Worm (Caenorhabditis elegans) whole organism, mixed stage, embryonic: Measurements from ENCODE around the gene ZC412.3.
"Not testable (repeated sequence)": the region's sequence is repeated elsewhere in the genome, so short reads cannot be mapped to it uniquely, and the experiment has no call there.

ENCODE experiments used
- M03D4.4 ChIP-seq: sonication (generic microtip); optimal IDR thresholded peaks from 2 replicates; lab custom pipeline; 2017; ENCODE audit warnings: mild to moderate bottlenecking, missing genetic modification characterization, missing compliant biosample characterization
- bed-3 ChIP-seq: fragments of 200-800 bp; sonication (Bioruptor generic); optimal IDR thresholded peaks from 3 replicates; lab custom pipeline; 2018; ENCODE audit warnings: mild to moderate bottlenecking, missing genetic modification characterization, moderate library complexity, missing compliant biosample characterization
- blmp-1 ChIP-seq: fragments of 150-350 bp; optimal IDR thresholded peaks from 2 replicates; lab custom pipeline; 2014; ENCODE audit warnings: missing biosample characterization, missing genetic modification characterization
- ceh-39 ChIP-seq: fragments of 150-350 bp; optimal IDR thresholded peaks from 2 replicates; lab custom pipeline; 2014; ENCODE audit warnings: missing biosample characterization, missing genetic modification characterization
- ceh-43 ChIP-seq: fragments of 200-800 bp; sonication (Bioruptor generic); optimal IDR thresholded peaks from 2 replicates; lab custom pipeline; 2018; ENCODE audit warnings: mild to moderate bottlenecking, missing genetic modification characterization, moderate library complexity, missing compliant biosample characterization
- ceh-83 ChIP-seq: fragments of 200-800 bp; sonication (Bioruptor generic); optimal IDR thresholded peaks from 2 replicates; lab custom pipeline; 2018; ENCODE audit warnings: mild to moderate bottlenecking, missing genetic modification characterization, missing compliant biosample characterization
- ces-1 ChIP-seq: fragments of 150-350 bp; optimal IDR thresholded peaks from 2 replicates; lab custom pipeline; 2014; ENCODE audit warnings: missing biosample characterization, missing genetic modification reagents, missing genetic modification characterization
- cnd-1 ChIP-seq: fragments of 200-800 bp; sonication (Bioruptor generic); optimal IDR thresholded peaks from 2 replicates; lab custom pipeline; 2018; ENCODE audit warnings: mild to moderate bottlenecking, missing genetic modification characterization, missing compliant biosample characterization
- drap-1 ChIP-seq: fragments of 200-800 bp; sonication (Bioruptor generic); optimal IDR thresholded peaks from 3 replicates; lab custom pipeline; 2018; ENCODE audit warnings: mild to moderate bottlenecking, missing genetic modification characterization, missing compliant biosample characterization
- elt-1 ChIP-seq: sonication (generic microtip); optimal IDR thresholded peaks from 2 replicates; lab custom pipeline; 2017; ENCODE audit warnings: missing genetic modification characterization, mild to moderate bottlenecking, missing compliant biosample characterization, antibody characterized with exemption, moderate library complexity, borderline replicate concordance; ENCODE audit not compliant: insufficient read depth
- elt-3 ChIP-seq: fragments of 150-350 bp; optimal IDR thresholded peaks from 2 replicates; lab custom pipeline; 2014; ENCODE audit warnings: missing biosample characterization, missing genetic modification characterization
- ham-2 ChIP-seq: fragments of 200-800 bp; sonication (Bioruptor generic); optimal IDR thresholded peaks from 2 replicates; lab custom pipeline; 2018; ENCODE audit warnings: mild to moderate bottlenecking, missing genetic modification characterization, missing compliant biosample characterization
- hlh-1 ChIP-seq: fragments of 150-350 bp; optimal IDR thresholded peaks from 2 replicates; lab custom pipeline; 2014; ENCODE audit warnings: missing biosample characterization, missing genetic modification reagents, missing genetic modification characterization
- lin-32 ChIP-seq: fragments of 200-800 bp; sonication (Bioruptor generic); optimal IDR thresholded peaks from 2 replicates; lab custom pipeline; 2018; ENCODE audit warnings: mild to moderate bottlenecking, missing genetic modification characterization, missing compliant biosample characterization
- lsy-2 ChIP-seq: fragments of 150-350 bp; optimal IDR thresholded peaks from 2 replicates; lab custom pipeline; 2014; ENCODE audit warnings: missing biosample characterization, missing genetic modification characterization
- mab-5 ChIP-seq: fragments of 150-350 bp; optimal IDR thresholded peaks from 2 replicates; lab custom pipeline; 2014; ENCODE audit warnings: missing biosample characterization, missing genetic modification characterization
- mep-1 ChIP-seq: fragments of 150-350 bp; optimal IDR thresholded peaks from 2 replicates; lab custom pipeline; 2017; ENCODE audit warnings: missing biosample characterization, missing genetic modification reagents, missing genetic modification characterization, inconsistent platforms
- mls-2 ChIP-seq: sonication (generic microtip); optimal IDR thresholded peaks from 2 replicates; lab custom pipeline; 2016; ENCODE audit warnings: mild to moderate bottlenecking, missing genetic modification characterization, moderate library complexity, missing compliant biosample characterization
- nhr-12 ChIP-seq: fragments of 150-350 bp; optimal IDR thresholded peaks from 2 replicates; lab custom pipeline; 2014; ENCODE audit warnings: missing biosample characterization, missing genetic modification characterization
- nhr-2 ChIP-seq: fragments of 150-350 bp; optimal IDR thresholded peaks from 2 replicates; lab custom pipeline; 2014; ENCODE audit warnings: missing biosample characterization, missing genetic modification characterization
- nhr-28 ChIP-seq: fragments of 150-350 bp; optimal IDR thresholded peaks from 2 replicates; lab custom pipeline; 2014; ENCODE audit warnings: missing biosample characterization, missing genetic modification characterization
- nhr-76 ChIP-seq: sonication (generic microtip); optimal IDR thresholded peaks from 2 replicates; lab custom pipeline; 2017; ENCODE audit warnings: missing biosample characterization, missing genetic modification characterization
- pha-4 ChIP-seq: fragments of 150-350 bp; optimal IDR thresholded peaks from 2 replicates; lab custom pipeline; 2018; ENCODE audit warnings: missing biosample characterization, missing genetic modification reagents, missing genetic modification characterization
- sem-2 ChIP-seq: fragments of 200-800 bp; sonication (Bioruptor generic); optimal IDR thresholded peaks from 2 replicates; lab custom pipeline; 2018; ENCODE audit warnings: mild to moderate bottlenecking, missing genetic modification characterization, missing compliant biosample characterization
- sptf-1 ChIP-seq: sonication (generic microtip); optimal IDR thresholded peaks from 2 replicates; lab custom pipeline; 2017; ENCODE audit warnings: mild to moderate bottlenecking, missing genetic modification characterization, moderate library complexity, missing compliant biosample characterization
- unc-120 ChIP-seq: sonication (generic microtip); optimal IDR thresholded peaks from 2 replicates; lab custom pipeline; 2017; ENCODE audit warnings: missing genetic modification characterization, missing compliant biosample characterization; ENCODE audit not compliant: poor library complexity, severe bottlenecking
- unc-39 ChIP-seq: fragments of 150-350 bp; optimal IDR thresholded peaks from 2 replicates; lab custom pipeline; 2014; ENCODE audit warnings: missing biosample characterization, missing genetic modification characterization
- zip-8 ChIP-seq: fragments of 150-350 bp; optimal IDR thresholded peaks from 2 replicates; lab custom pipeline; 2014; ENCODE audit warnings: missing biosample characterization, missing genetic modification characterization

Gene ZC412.3

DNA sequence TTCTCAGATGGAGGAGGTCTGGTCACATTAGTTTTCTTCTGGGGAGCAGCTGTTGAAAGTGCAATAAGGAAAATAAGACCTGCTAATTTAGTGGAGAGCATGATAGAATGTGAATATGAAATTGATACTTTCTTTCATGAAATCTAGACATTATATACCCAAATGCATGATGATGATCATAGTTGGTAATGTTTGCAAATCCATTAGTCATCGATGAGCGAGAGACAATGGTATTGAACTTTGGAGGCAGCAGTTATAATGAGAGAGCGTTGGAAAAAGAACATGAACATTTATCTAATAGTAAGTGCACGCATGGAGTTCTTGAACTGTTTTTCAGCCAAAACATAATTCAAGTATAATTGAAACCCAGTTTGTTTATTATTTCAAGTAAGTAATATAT is 26.4 kb upstream of the ZC412.3 start, which contains the start of gene H12D21.6:
Gene H12D21.6 (minus strand): TSS at position 101 of the 400 bp plus-strand sequence.
- TF ChIP-seq ceh-43 (no peak), nhr-2 (tag; lab: Kevin White, UChicago) (no peak), sem-2 (GFP tag; lab: Kevin White, UChicago) (no peak), elt-3 (tag; lab: Kevin White, UChicago) (no peak), cnd-1 (no peak), blmp-1 (tag; lab: Kevin White, UChicago) (no peak), mls-2 (tag; lab: Kevin White, UChicago) (no peak)

DNA sequence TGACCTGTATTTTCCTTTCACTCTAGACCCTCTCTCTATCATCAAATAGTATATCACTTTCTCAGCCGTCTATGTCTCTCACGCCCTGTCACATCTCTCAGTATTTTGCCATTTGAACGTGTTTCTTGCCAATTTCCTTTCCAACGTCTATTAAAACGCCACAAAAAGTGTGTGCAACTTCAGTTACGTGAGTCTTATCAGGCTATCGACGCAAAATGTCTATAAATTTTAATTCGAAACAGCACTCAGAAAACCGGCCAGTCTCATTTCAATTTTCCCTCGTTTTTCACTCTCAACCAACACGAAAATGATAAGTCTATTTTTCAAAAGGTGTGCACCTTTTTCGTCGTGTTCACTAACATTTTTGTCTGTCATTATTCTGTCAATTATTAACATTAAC is 24.2 kb upstream of the ZC412.3 start, which contains the start of gene mpst-3:
Gene mpst-3 (plus strand): TSS at position 91 of the 400 bp plus-strand sequence.
- no peak for TF ChIP-seq ceh-39
- no peak for TF ChIP-seq ceh-43
- no peak for TF ChIP-seq unc-120
- TF ChIP-seq nhr-2 (tag; lab: Kevin White, UChicago): no peak
- no peak for TF ChIP-seq mep-1 (tag; lab: Kevin White, UChicago)
- TF ChIP-seq, all 35 proteins: peak for 0

DNA sequence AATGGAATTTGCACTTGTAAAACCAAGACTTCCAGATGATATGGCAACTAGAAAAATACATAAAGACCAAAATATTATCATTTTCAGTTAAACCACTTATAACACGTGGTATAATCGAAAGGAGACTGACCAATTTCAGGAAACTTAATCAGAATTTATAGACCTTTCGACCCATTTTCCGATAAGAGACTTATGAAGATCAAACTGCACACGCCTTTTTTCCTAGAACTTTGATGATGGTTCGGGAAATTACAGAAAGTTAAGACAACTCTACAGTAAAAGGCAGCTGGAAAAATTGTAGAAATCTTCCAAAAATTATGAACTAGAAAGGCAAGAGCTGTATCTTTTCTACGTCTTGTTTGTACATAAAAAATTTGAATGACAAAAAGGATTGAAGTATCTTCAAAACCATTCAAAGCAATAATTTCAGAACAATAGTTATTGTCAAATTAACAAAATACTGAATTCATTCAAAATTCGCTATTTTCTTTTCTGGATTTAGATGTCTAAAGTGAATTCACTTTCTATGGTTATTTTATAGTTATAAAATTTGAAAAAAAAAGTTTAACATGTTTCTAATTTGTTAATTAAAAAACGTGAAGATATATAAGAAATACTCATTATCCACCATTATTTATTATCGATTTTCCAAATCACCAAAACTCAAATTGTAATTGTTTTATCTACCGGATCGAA is 22.2 kb upstream of the ZC412.3 start, which contains the start of the genes mpst-2 and H12D21.5:
Gene mpst-2 (minus strand): TSS at position 101 of the 696 bp plus-strand sequence.
Gene H12D21.5 (plus strand): TSS at position 646 of the 696 bp plus-strand sequence.
- TF ChIP-seq elt-3 (tag; lab: Kevin White, UChicago) (no peak), mep-1 (tag; lab: Kevin White, UChicago) (no peak), sptf-1 (tag; lab: Kevin White, UChicago) (no peak), hlh-1 (tag; lab: Kevin White, UChicago) (no peak), pha-4 (tag; lab: Kevin White, UChicago) (no peak), elt-1 (tag; lab: Kevin White, UChicago) (no peak), nhr-28 (no peak), mab-5 (tag; lab: Kevin White, UChicago) (no peak), M03D4.4 (tag; lab: Kevin White, UChicago) (no peak), ham-2 (GFP tag; lab: Kevin White, UChicago) (no peak), ceh-39 (no peak), bed-3 (GFP tag; lab: Kevin White, UChicago) (no peak), nhr-12 (no peak), mls-2 (tag; lab: Kevin White, UChicago) (no peak), lsy-2 (tag; lab: Kevin White, UChicago) (no peak), drap-1 (no peak), blmp-1 (tag; lab: Kevin White, UChicago) (no peak), ceh-43 (no peak), unc-39 (no peak), ces-1 (GFP tag; lab: Kevin White, UChicago) (no peak)

DNA sequence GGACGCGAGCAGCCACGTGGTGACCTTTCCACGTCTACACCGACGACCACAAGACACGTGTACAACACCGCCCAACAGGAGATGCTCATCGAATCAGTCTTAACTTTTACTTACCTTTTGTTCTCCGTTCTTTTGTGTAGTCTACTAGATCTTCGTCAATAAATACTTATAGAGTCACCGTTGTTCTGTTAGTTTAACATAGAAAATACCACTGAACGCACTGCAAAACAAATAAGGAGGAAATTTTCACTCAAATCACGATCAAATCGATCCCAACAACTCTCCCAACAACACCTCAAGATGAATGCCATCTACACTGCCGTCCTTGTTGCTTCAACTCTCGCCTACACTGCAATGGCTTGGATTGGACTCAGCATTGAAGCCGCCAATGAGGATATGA is 19.4 kb upstream of the ZC412.3 start, which contains the start of gene nspa-2:
Gene nspa-2 (plus strand): TSS at position 301 of the 400 bp plus-strand sequence.
- not testable (repeated sequence) for TF ChIP-seq lin-32 (GFP tag; lab: Kevin White, UChicago); unc-120; ceh-83 (GFP tag; lab: Kevin White, UChicago)

DNA sequence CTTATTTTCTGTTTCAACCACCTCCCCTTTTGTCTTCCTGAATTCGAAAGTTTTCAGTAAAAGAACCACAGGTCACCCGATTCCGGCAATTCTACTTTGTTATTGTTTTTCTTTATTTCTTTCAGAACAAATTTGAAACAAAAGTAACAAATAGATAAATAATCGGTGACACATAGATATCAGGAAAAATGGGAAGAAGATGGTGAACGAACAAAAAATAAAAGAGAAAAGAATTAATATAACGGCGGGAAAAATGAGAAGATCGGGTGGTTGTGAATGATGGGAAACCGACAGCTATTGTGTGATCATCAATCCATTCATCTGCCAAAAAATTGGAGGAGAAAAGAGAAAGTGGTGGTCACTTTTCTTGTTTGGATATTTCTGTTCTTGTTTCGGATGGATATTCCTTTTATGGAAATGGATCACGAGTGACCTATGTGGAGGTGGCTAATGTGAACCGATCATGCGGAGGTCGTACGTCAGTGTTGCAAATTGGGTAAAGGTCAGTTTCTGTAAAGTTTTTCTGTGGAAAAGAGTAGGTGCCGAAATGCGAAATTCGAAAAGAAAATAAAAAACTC is 6.0 kb upstream of the ZC412.3 start:
- TF ChIP-seq ceh-43: no peak
- no peak for TF ChIP-seq unc-120
- TF ChIP-seq ham-2 (GFP tag; lab: Kevin White, UChicago): no peak
- no peak for TF ChIP-seq blmp-1 (tag; lab: Kevin White, UChicago)
- no peak for TF ChIP-seq nhr-28
- TF ChIP-seq nhr-76: no peak
- TF ChIP-seq zip-8 (tag; lab: Kevin White, UChicago): no peak
- TF ChIP-seq nhr-2 (tag; lab: Kevin White, UChicago): no peak

DNA sequence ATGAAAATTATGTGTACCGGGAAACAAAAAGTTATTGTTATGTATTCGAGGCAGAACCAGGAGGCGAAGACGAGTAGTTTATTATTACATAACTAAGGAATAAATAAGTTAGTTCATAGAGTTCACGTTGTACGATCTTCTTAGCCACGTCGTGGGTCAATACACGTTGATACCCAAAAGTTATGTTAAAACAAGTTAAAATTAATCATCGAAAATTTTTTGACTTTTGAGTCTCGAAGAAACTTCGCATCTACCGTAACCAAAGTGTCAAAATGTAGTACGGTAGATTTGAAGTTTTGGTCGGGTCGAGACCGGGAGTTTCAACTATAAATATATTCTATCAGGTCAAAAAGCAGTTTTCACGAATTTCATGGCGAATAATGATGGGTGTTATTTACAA is 5.4 kb upstream of the ZC412.3 start, which contains the start of gene ZC412.10:
Gene ZC412.10 (minus strand): TSS at position 101 of the 400 bp plus-strand sequence.
- TF ChIP-seq pha-4 (tag; lab: Kevin White, UChicago); nhr-12; ham-2 (GFP tag; lab: Kevin White, UChicago): not testable (repeated sequence)
